Fruit fly (Drosophila melanogaster) whole organism, embryonic: Measurements from ENCODE around the gene spirit.

ENCODE experiments used
- Awh ChIP-seq: fragments of 200-800 bp; sonication (Bioruptor generic); IDR thresholded peaks from 2 replicates; pipeline ENCODE4, ENCODE4 v1.3.6; 2022; ENCODE audit warnings: missing biosample characterization, missing genetic modification characterization
- CG10147 ChIP-seq: fragments of 200-800 bp; sonication (Bioruptor generic); optimal IDR thresholded peaks from 2 replicates; lab custom pipeline; 2019; ENCODE audit warnings: missing biosample characterization, mild to moderate bottlenecking, missing genetic modification characterization, moderate library complexity
- CG10979 ChIP-seq: fragments of 200-800 bp; sonication (Bioruptor generic); optimal IDR thresholded peaks from 2 replicates; lab custom pipeline; 2018; ENCODE audit warnings: missing biosample characterization, mild to moderate bottlenecking, missing genetic modification characterization, moderate library complexity
- CG11093 ChIP-seq: fragments of 200-800 bp; sonication (Bioruptor generic); IDR thresholded peaks from 3 replicates; pipeline ENCODE4 v1.3.6; 2022; ENCODE audit warnings: missing biosample characterization, missing genetic modification characterization
- CG11560 ChIP-seq: fragments of 200-800 bp; sonication (Bioruptor generic); IDR thresholded peaks from 3 replicates; pipeline ENCODE4 v1.3.6; 2022; ENCODE audit warnings: missing biosample characterization, missing genetic modification characterization
- CG12299 ChIP-seq: fragments of 200-800 bp; sonication (Bioruptor generic); optimal IDR thresholded peaks from 2 replicates; lab custom pipeline; 2018; ENCODE audit warnings: missing biosample characterization, mild to moderate bottlenecking, missing genetic modification characterization
- CG12659 ChIP-seq: fragments of 200-800 bp; sonication (Bioruptor generic); optimal IDR thresholded peaks from 3 replicates; lab custom pipeline; 2017; ENCODE audit warnings: mild to moderate bottlenecking, missing biosample characterization, missing genetic modification reagents, missing genetic modification characterization
- CG12744 ChIP-seq: fragments of 200-800 bp; sonication (Bioruptor generic); optimal IDR thresholded peaks from 2 replicates; lab custom pipeline; 2016; ENCODE audit warnings: missing biosample characterization, missing genetic modification characterization
- CG14050 ChIP-seq: fragments of 200-800 bp; sonication (Bioruptor generic); IDR thresholded peaks from 3 replicates; pipeline ENCODE4 v1.3.6; 2022; ENCODE audit warnings: missing biosample characterization, missing genetic modification characterization
- CG15073 ChIP-seq: fragments of 200-800 bp; sonication (Bioruptor generic); optimal IDR thresholded peaks from 2 replicates; lab custom pipeline; 2016; ENCODE audit warnings: missing biosample characterization, missing genetic modification characterization
- CG18764 ChIP-seq: fragments of 200-800 bp; sonication (Bioruptor generic); optimal IDR thresholded peaks from 3 replicates; lab custom pipeline; 2016; ENCODE audit warnings: missing biosample characterization, missing genetic modification characterization
- CG2129 ChIP-seq: fragments of 200-800 bp; sonication (Bioruptor generic); IDR thresholded peaks from 2 replicates; pipeline ENCODE4 v1.3.6; 2022; ENCODE audit warnings: missing biosample characterization, missing genetic modification characterization; ENCODE audit not compliant: partially characterized antibody
- CG32767 ChIP-seq: fragments of 200-800 bp; sonication (Bioruptor generic); IDR thresholded peaks from 2 replicates; pipeline ENCODE4 v1.3.6; 2022; ENCODE audit warnings: missing biosample characterization, missing genetic modification characterization
- CG3407 ChIP-seq: fragments of 200-800 bp; sonication (Bioruptor generic); optimal IDR thresholded peaks from 2 replicates; lab custom pipeline; 2018; ENCODE audit warnings: missing biosample characterization, mild to moderate bottlenecking, missing genetic modification characterization
- CG6765 ChIP-seq: fragments of 200-800 bp; sonication (Bioruptor generic); optimal IDR thresholded peaks from 3 replicates; lab custom pipeline; 2017; ENCODE audit warnings: missing biosample characterization, mild to moderate bottlenecking, missing genetic modification characterization
- CG9215 ChIP-seq: fragments of 200-800 bp; sonication (Bioruptor generic); IDR thresholded peaks from 2 replicates; pipeline ENCODE4 v1.3.6; 2022; ENCODE audit warnings: missing biosample characterization, missing genetic modification characterization
- CG9609 ChIP-seq: fragments of 200-800 bp; sonication (Bioruptor generic); optimal IDR thresholded peaks from 3 replicates; lab custom pipeline; 2016; ENCODE audit warnings: missing biosample characterization, missing genetic modification characterization
- CG9727 ChIP-seq: fragments of 200-800 bp; sonication (Bioruptor generic); optimal IDR thresholded peaks from 3 replicates; lab custom pipeline; 2017; ENCODE audit warnings: missing biosample characterization, mild to moderate bottlenecking, missing genetic modification characterization
- CG9817 ChIP-seq: fragments of 200-800 bp; sonication (Bioruptor generic); optimal IDR thresholded peaks from 2 replicates; lab custom pipeline; 2018; ENCODE audit warnings: missing biosample characterization, mild to moderate bottlenecking, missing genetic modification characterization, moderate library complexity
- CTCF ChIP-seq: fragments of 200-800 bp; sonication (Bioruptor generic); optimal IDR thresholded peaks from 2 replicates; lab custom pipeline; 2017; ENCODE audit warnings: missing biosample characterization, mild to moderate bottlenecking, missing genetic modification characterization, moderate library complexity
- Doc2 ChIP-seq: fragments of 200-800 bp; sonication (Bioruptor generic); IDR thresholded peaks from 2 replicates; pipeline ENCODE4 v1.3.6; 2022; ENCODE audit warnings: missing biosample characterization, missing genetic modification characterization
- Meics ChIP-seq: fragments of 200-800 bp; sonication (Bioruptor generic); optimal IDR thresholded peaks from 2 replicates; lab custom pipeline; 2017; ENCODE audit warnings: missing biosample characterization, mild to moderate bottlenecking, missing genetic modification characterization
- Mrtf ChIP-seq: fragments of 200-800 bp; sonication (Bioruptor generic); IDR thresholded peaks from 3 replicates; pipeline ENCODE4 v1.3.6; 2022; ENCODE audit warnings: missing biosample characterization, missing genetic modification characterization
- Myb ChIP-seq: fragments of 200-800 bp; sonication (Bioruptor generic); optimal IDR thresholded peaks from 2 replicates; lab custom pipeline; 2016; ENCODE audit warnings: missing biosample characterization, missing genetic modification characterization
- Nf-YA ChIP-seq: fragments of 200-800 bp; sonication (Bioruptor generic); IDR thresholded peaks from 2 replicates; pipeline ENCODE4 v1.3.6; 2022; ENCODE audit warnings: missing biosample characterization, missing genetic modification characterization
- Rfx ChIP-seq: fragments of 200-800 bp; sonication (Bioruptor generic); IDR thresholded peaks from 2 replicates; pipeline ENCODE4 v1.3.6; 2022; ENCODE audit warnings: missing biosample characterization, missing genetic modification characterization
- Spps ChIP-seq: fragments of 200-800 bp; sonication (Bioruptor generic); optimal IDR thresholded peaks from 2 replicates; lab custom pipeline; 2018; ENCODE audit warnings: missing biosample characterization, mild to moderate bottlenecking, missing genetic modification characterization
- Ssrp ChIP-seq: fragments of 200-800 bp; sonication (Bioruptor generic); optimal IDR thresholded peaks from 2 replicates; lab custom pipeline; 2018; ENCODE audit warnings: missing biosample characterization, mild to moderate bottlenecking, missing genetic modification characterization, moderate library complexity
- Usf ChIP-seq: fragments of 200-800 bp; sonication (Bioruptor generic); optimal IDR thresholded peaks from 2 replicates; lab custom pipeline; 2017; ENCODE audit warnings: missing genotype, missing biosample characterization, missing genetic modification characterization
- YL-1 ChIP-seq: fragments of 200-800 bp; sonication (Bioruptor generic); optimal IDR thresholded peaks from 3 replicates; lab custom pipeline; 2017; ENCODE audit warnings: missing biosample characterization, mild to moderate bottlenecking, missing genetic modification characterization
- bsh ChIP-seq, 2 experiments: fragments of 200-800 bp; sonication (Bioruptor generic); optimal IDR thresholded peaks; 2 replicates each; lab custom pipeline; 2017 to 2018; ENCODE audit warnings: mild to moderate bottlenecking in 2 of 2, missing biosample characterization in 2 of 2, missing genetic modification characterization in 2 of 2, moderate library complexity in 1 of 2
- chm ChIP-seq: fragments of 200-800 bp; sonication (Bioruptor generic); IDR thresholded peaks from 2 replicates; pipeline ENCODE4 v1.3.6; 2022; ENCODE audit warnings: missing biosample characterization, missing genetic modification characterization
- chn ChIP-seq: fragments of 200-800 bp; sonication (Bioruptor generic); optimal IDR thresholded peaks from 2 replicates; lab custom pipeline; 2016; ENCODE audit warnings: missing biosample characterization, missing genetic modification characterization
- dmrt11E ChIP-seq: fragments of 200-800 bp; sonication (Bioruptor generic); optimal IDR thresholded peaks from 3 replicates; lab custom pipeline; 2018; ENCODE audit warnings: missing biosample characterization, mild to moderate bottlenecking, missing genetic modification characterization, moderate library complexity
- eyg ChIP-seq: fragments of 200-800 bp; sonication (Bioruptor generic); optimal IDR thresholded peaks from 3 replicates; lab custom pipeline; 2016; ENCODE audit warnings: missing biosample characterization, missing genetic modification characterization
- fd102C ChIP-seq: fragments of 200-800 bp; sonication (Bioruptor generic); optimal IDR thresholded peaks from 2 replicates; lab custom pipeline; 2018; ENCODE audit warnings: missing biosample characterization, mild to moderate bottlenecking, missing genetic modification characterization, moderate library complexity
- gem ChIP-seq: fragments of 200-800 bp; sonication (Bioruptor generic); optimal IDR thresholded peaks from 2 replicates; lab custom pipeline; 2019; ENCODE audit warnings: missing biosample characterization, mild to moderate bottlenecking, missing genetic modification characterization, moderate library complexity
- gro ChIP-seq: fragments of 200-800 bp; sonication (Bioruptor generic); optimal IDR thresholded peaks from 2 replicates; lab custom pipeline; 2016; ENCODE audit warnings: missing biosample characterization, missing genetic modification characterization
- gsb-n ChIP-seq: fragments of 200-800 bp; sonication (Bioruptor generic); optimal IDR thresholded peaks from 3 replicates; lab custom pipeline; 2018; ENCODE audit warnings: missing biosample characterization, mild to moderate bottlenecking, missing genetic modification characterization
- ken ChIP-seq: fragments of 200-800 bp; sonication (Bioruptor generic); IDR thresholded peaks from 3 replicates; pipeline ENCODE4 v1.3.6; 2022; ENCODE audit warnings: missing biosample characterization, missing genetic modification characterization
- lbe ChIP-seq: fragments of 200-800 bp; sonication (Bioruptor generic); optimal IDR thresholded peaks from 2 replicates; lab custom pipeline; 2016; ENCODE audit warnings: missing biosample characterization, mild to moderate bottlenecking, missing genetic modification characterization
- luna ChIP-seq: fragments of 200-800 bp; sonication (Bioruptor generic); optimal IDR thresholded peaks from 2 replicates; lab custom pipeline; 2016; ENCODE audit warnings: missing biosample characterization, missing genetic modification characterization
- nom ChIP-seq: fragments of 200-800 bp; sonication (Bioruptor generic); optimal IDR thresholded peaks from 2 replicates; lab custom pipeline; 2017; ENCODE audit warnings: missing biosample characterization, missing genetic modification characterization, mild to moderate bottlenecking, moderate library complexity, missing genetic modification reagents
- pan ChIP-seq, 4 experiments: fragments of >200 bp in 3 of 4; fragments of 200-800 bp in 1 of 4; sonication (Bioruptor generic) in 1 of 4; optimal IDR thresholded peaks in 3 of 4; IDR thresholded peaks in 1 of 4; 2 replicates each; pipeline versions ENCODE4 v1.3.6 to Lab custom; 2017 to 2022; ENCODE audit warnings: missing biosample characterization in 2 of 4, missing genetic modification characterization in 2 of 4, mixed read lengths in 1 of 4
- scrt ChIP-seq: fragments of 200-800 bp; sonication (Bioruptor generic); optimal IDR thresholded peaks from 2 replicates; lab custom pipeline; 2018; ENCODE audit warnings: missing biosample characterization, mild to moderate bottlenecking, missing genetic modification characterization, moderate library complexity
- sim ChIP-seq: fragments of 200-800 bp; sonication (Bioruptor generic); IDR thresholded peaks from 2 replicates; pipeline ENCODE4 v1.3.6; 2022; ENCODE audit warnings: missing biosample characterization, missing genetic modification characterization
- sr ChIP-seq: fragments of 200-800 bp; sonication (Bioruptor generic); IDR thresholded peaks from 3 replicates; pipeline ENCODE4 v1.3.6; 2022; ENCODE audit warnings: missing biosample characterization, missing genetic modification characterization
- stc ChIP-seq: fragments of 200-800 bp; sonication (Bioruptor generic); IDR thresholded peaks from 2 replicates; pipeline ENCODE4 v1.3.6; 2022; ENCODE audit warnings: missing biosample characterization, missing genetic modification characterization
- stwl ChIP-seq: fragments of 200-800 bp; sonication (Bioruptor generic); optimal IDR thresholded peaks from 3 replicates; lab custom pipeline; 2018; ENCODE audit warnings: missing biosample characterization, mild to moderate bottlenecking, missing genetic modification characterization, moderate library complexity
- tx ChIP-seq: fragments of 200-800 bp; sonication (Bioruptor generic); optimal IDR thresholded peaks from 2 replicates; lab custom pipeline; 2016; ENCODE audit warnings: missing biosample characterization, missing genetic modification characterization
- wor ChIP-seq: fragments of 200-800 bp; sonication (Bioruptor generic); IDR thresholded peaks from 2 replicates; pipeline ENCODE4 v1.3.6; 2022; ENCODE audit warnings: missing biosample characterization, missing genetic modification characterization

The spirit gene

dm6 chrX:8558762-8559172, 14.6 kb downstream of the spirit start, which contains the start of gene IntS4 (continued):
- TF ChIP-seq pan (optimal IDR thresholded peaks at IDR 0.05; lab: Kevin White, UChicago), result no peak
- peak in 1 of 2 experiments; percentile 54 for TF ChIP-seq pan (GFP tag; optimal IDR thresholded peaks at IDR 0.05 in 1 of 2, IDR thresholded peaks at IDR 0.05 in 1 of 2)
- peak; percentile 75 for TF ChIP-seq lbe (GFP tag; lab: Kevin White, UChicago)
- no peak for TF ChIP-seq CG14050 (GFP tag; lab: Robert Waterston, UW)
- TF ChIP-seq CG18764, result peak; percentile 54
- no peak for TF ChIP-seq stc (GFP tag; lab: Robert Waterston, UW)
- TF ChIP-seq CG10147 (GFP tag; lab: Kevin White, UChicago), result peak; percentile 64
- peak; percentile 52 for TF ChIP-seq Meics (GFP tag; lab: Kevin White, UChicago)
- TF ChIP-seq CG12744 (GFP tag; lab: Kevin White, UChicago), result no peak
- peak; percentile 0 for TF ChIP-seq Myb (GFP tag; lab: Kevin White, UChicago)
- peak; percentile 9 for TF ChIP-seq CG12299 (tag; lab: Kevin White, UChicago)
- TF ChIP-seq scrt (GFP tag; lab: Kevin White, UChicago), result peak; percentile 15
- peak; percentile 50 for TF ChIP-seq gro (GFP tag; lab: Kevin White, UChicago)
- TF ChIP-seq wor (GFP tag; lab: Robert Waterston, UW), result no peak; the same call in 1 of the 2 replicates
- TF ChIP-seq CG6765 (GFP tag; lab: Kevin White, UChicago), result no peak
- peak; percentile 15 for TF ChIP-seq luna (GFP tag; lab: Kevin White, UChicago)
- TF ChIP-seq CG9609, result peak; percentile 2
- TF ChIP-seq Spps (tag; lab: Kevin White, UChicago), result no peak
- peak; percentile 21 for TF ChIP-seq nom
- TF ChIP-seq tx (GFP tag; lab: Kevin White, UChicago), result no peak
- peak; percentile 77 for TF ChIP-seq gem
- TF ChIP-seq YL-1, result peak; percentile 65
- TF ChIP-seq CG9817 (tag; lab: Kevin White, UChicago), result no peak
- TF ChIP-seq Ssrp, result peak; percentile 56
- TF ChIP-seq gsb-n, result peak; percentile 59
- peak; percentile 65 for TF ChIP-seq CG12659 (GFP tag; lab: Kevin White, UChicago)
- TF ChIP-seq CG2129 (GFP tag; lab: Robert Waterston, UW), result peak; percentile 89
- no peak for TF ChIP-seq fd102C (GFP tag; lab: Kevin White, UChicago)
- no peak for TF ChIP-seq eyg (GFP tag; lab: Kevin White, UChicago)
- no peak for TF ChIP-seq CG11560 (tag; lab: Robert Waterston, UW)
- TF ChIP-seq sr, result no peak
- TF ChIP-seq CTCF (GFP tag; lab: Kevin White, UChicago), result no peak
- TF ChIP-seq bsh (GFP tag; optimal IDR thresholded peaks at IDR 0.05; lab: Kevin White, UChicago), result peak in 1 of 2 experiments; percentile 48
- TF ChIP-seq Doc2 (GFP tag; lab: Robert Waterston, UW), result no peak
- TF ChIP-seq Usf, result peak; percentile 26
- no peak for TF ChIP-seq CG11093 (GFP tag; lab: Robert Waterston, UW)
- no peak for TF ChIP-seq CG15073 (GFP tag; lab: Kevin White, UChicago)
- peak; percentile 34 for TF ChIP-seq stwl (tag; lab: Kevin White, UChicago)
- no peak for TF ChIP-seq Awh (GFP tag; lab: Robert Waterston, UW)
- no peak for TF ChIP-seq Nf-YA (GFP tag; lab: Robert Waterston, UW)
- TF ChIP-seq Rfx (GFP tag; lab: Robert Waterston, UW), result peak; percentile 83
- TF ChIP-seq ken, result peak; percentile 59; the same call in 1 of the 3 replicates
- no peak; the same call in 1 of the 2 replicates for TF ChIP-seq CG9215
- TF ChIP-seq sim (GFP tag; lab: Robert Waterston, UW), result no peak
- peak; percentile 68 for TF ChIP-seq CG9727
- TF ChIP-seq dmrt11E, result peak; percentile 45
- TF ChIP-seq chm (GFP tag; lab: Robert Waterston, UW), result no peak
- no peak for TF ChIP-seq CG32767 (GFP tag; lab: Robert Waterston, UW)
- peak; percentile 53 for TF ChIP-seq CG10979
- TF ChIP-seq chn, result peak; percentile 49
- TF ChIP-seq CG3407 (GFP tag; lab: Kevin White, UChicago), result peak; percentile 12
- TF ChIP-seq Mrtf, result no peak
